Fruit fly (Drosophila melanogaster): ENCODE data around the gene CG13014.
A peak's percentile ranks its signal among the peaks of the same experiment; 100 is the strongest.

Gene CG13014

DNA sequence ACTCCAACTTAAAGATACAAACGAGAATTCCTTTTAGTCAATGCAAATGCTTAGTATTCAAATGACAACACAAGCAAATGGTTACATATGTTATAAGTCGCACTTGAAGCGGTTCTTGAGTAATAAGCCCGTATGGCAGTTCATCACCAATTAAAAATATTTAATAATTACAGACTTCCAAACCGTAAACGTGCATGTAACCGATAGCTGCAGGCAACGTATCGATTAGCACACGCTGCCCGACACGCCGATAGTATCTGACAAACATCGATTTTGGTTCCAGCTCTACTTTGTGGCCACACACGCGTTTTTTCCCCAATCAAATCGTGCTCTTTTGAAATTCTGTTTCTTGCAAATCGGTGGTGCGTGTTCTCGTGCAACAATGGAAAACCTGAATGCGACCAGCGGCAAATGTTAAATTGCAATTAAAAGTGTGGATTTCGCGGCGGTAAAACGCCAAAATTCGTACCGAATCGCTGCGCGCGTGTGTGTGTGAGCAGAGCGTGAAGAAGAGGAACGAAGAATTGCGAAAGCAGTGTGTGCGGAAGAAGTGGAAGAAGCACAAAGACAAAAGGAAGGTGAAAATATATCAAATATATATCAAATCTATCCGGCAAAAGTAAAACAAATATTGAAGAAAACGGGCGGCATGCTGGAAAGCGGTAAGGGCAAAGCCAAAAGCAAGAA is 11.4 kb downstream of the CG13014 start, which contains the start of the genes CG9784 and Nup153:
TSS of gene CG9784 (minus strand) at position 238 of the 687 bp plus-strand sequence.
TSS of gene Nup153 (plus strand) at position 264 of the 687 bp plus-strand sequence.
- TF ChIP-seq stwl (tag; optimal IDR thresholded peaks at IDR 0.05) (no peak), slbo (GFP tag; IDR thresholded peaks at IDR 0.05) (peak; percentile 44; the same call in 1 of the 2 replicates), CG9437 (GFP tag; optimal IDR thresholded peaks at IDR 0.05) (no peak), grau (tag; optimal IDR thresholded peaks at IDR 0.05) (no peak), Opbp (GFP tag; IDR thresholded peaks at IDR 0.05; ENCODE audit: partially characterized antibody) (peak; percentile 95), Nf-YB (GFP tag; optimal IDR thresholded peaks at IDR 0.05) (no peak), nau (GFP tag; optimal IDR thresholded peaks at IDR 0.05) (no peak), z (GFP tag; IDR thresholded peaks at IDR 0.05) (no peak), CG10654 (GFP tag; optimal IDR thresholded peaks at IDR 0.05) (no peak), CG2129 (GFP tag; IDR thresholded peaks at IDR 0.05; ENCODE audit: partially characterized antibody) (peak; percentile 76), CG17385 (GFP tag; optimal IDR thresholded peaks at IDR 0.05) (peak; percentile 85), toy (GFP tag; IDR thresholded peaks at IDR 0.05) (no peak), CG17802 (tag; optimal IDR thresholded peaks at IDR 0.05) (no peak), Atf-2 (GFP tag; optimal IDR thresholded peaks at IDR 0.05) (no peak), MESR4 (GFP tag; optimal IDR thresholded peaks at IDR 0.05) (peak; percentile 92), CG11560 (tag; IDR thresholded peaks at IDR 0.05) (no peak), CG3995 (GFP tag; optimal IDR thresholded peaks at IDR 0.05) (no peak), Deaf1 (tag; optimal IDR thresholded peaks at IDR 0.05) (no peak), Ets97D (GFP tag; optimal IDR thresholded peaks at IDR 0.05) (peak; percentile 7), CG7357 (GFP tag; IDR thresholded peaks at IDR 0.05) (no peak), CG10274 (GFP tag; optimal IDR thresholded peaks at IDR 0.05) (no peak), CG1603 (tag; optimal IDR thresholded peaks at IDR 0.05) (no peak), HmgD (GFP tag; optimal IDR thresholded peaks at IDR 0.05) (no peak), odd (GFP tag; optimal IDR thresholded peaks at IDR 0.05) (no peak), wek (GFP tag; optimal IDR thresholded peaks at IDR 0.05) (no peak), CG15696 (tag; optimal IDR thresholded peaks at IDR 0.05) (no peak), Bteb2 (GFP tag; optimal IDR thresholded peaks at IDR 0.05) (no peak), vnd (GFP tag; IDR thresholded peaks at IDR 0.05; ENCODE audit: partially characterized antibody) (peak; percentile 95), kni (GFP tag; optimal IDR thresholded peaks at IDR 0.05) (no peak), CG12299 (tag; optimal IDR thresholded peaks at IDR 0.05) (no peak), fu2 (GFP tag; optimal IDR thresholded peaks at IDR 0.05) (no peak), nerfin-2 (GFP tag; IDR thresholded peaks at IDR 0.05; ENCODE audit: partially characterized antibody) (peak; percentile 92), slp2 (GFP tag; optimal IDR thresholded peaks at IDR 0.05) (no peak), CG12744 (GFP tag; optimal IDR thresholded peaks at IDR 0.05) (no peak), chinmo (GFP tag; IDR thresholded peaks at IDR 0.05; ENCODE audit: partially characterized antibody) (peak; percentile 97), CG16863 (GFP tag; optimal IDR thresholded peaks at IDR 0.05) (no peak), NFAT (GFP tag; IDR thresholded peaks at IDR 0.05) (peak; percentile 52; the same call in 1 of the 2 replicates), Scr (GFP tag; IDR thresholded peaks at IDR 0.05; ENCODE audit: partially characterized antibody) (peak; percentile 94), CG9817 (tag; optimal IDR thresholded peaks at IDR 0.05) (no peak), CG9727 (GFP tag; optimal IDR thresholded peaks at IDR 0.05) (no peak), CG13296 (GFP tag; optimal IDR thresholded peaks at IDR 0.05) (no peak), slou (GFP tag; optimal IDR thresholded peaks at IDR 0.05) (no peak), D (optimal IDR thresholded peaks at IDR 0.05) (no peak), D (GFP tag; optimal IDR thresholded peaks at IDR 0.05) (no peak), CG8281 (tag; optimal IDR thresholded peaks at IDR 0.05) (no peak), ase (GFP tag; IDR thresholded peaks at IDR 0.05) (no peak), CG7786 (GFP tag; optimal IDR thresholded peaks at IDR 0.05) (no peak), CG3838 (GFP tag; optimal IDR thresholded peaks at IDR 0.05) (no peak), MBD-R2 (GFP tag; IDR thresholded peaks at IDR 0.05) (peak; percentile 13; the same call in 1 of the 2 replicates), Bgb (GFP tag; IDR thresholded peaks at IDR 0.05; ENCODE audit: partially characterized antibody) (peak; percentile 97)

Data from whole organism, embryonic.